Fruit fly (Drosophila melanogaster) whole organism, embryonic: Measurements from ENCODE around the gene HemK2.

Experiments
- Antp ChIP-seq: fragments of 200-800 bp; sonication (Bioruptor generic); optimal IDR thresholded peaks from 3 replicates; lab custom pipeline; 2016; ENCODE audit warnings: missing biosample characterization, missing genetic modification characterization
- Asciz ChIP-seq: fragments of 200-800 bp; sonication (Bioruptor generic); optimal IDR thresholded peaks from 2 replicates; lab custom pipeline; 2017; ENCODE audit warnings: missing biosample characterization, mild to moderate bottlenecking, missing genetic modification characterization, missing genetic modification reagents
- Atf6 ChIP-seq: fragments of 200-800 bp; sonication (Bioruptor generic); IDR thresholded peaks from 2 replicates; pipeline ENCODE4 v1.3.6; 2022; ENCODE audit warnings: missing biosample characterization, missing genetic modification characterization
- C15 ChIP-seq: fragments of 200-800 bp; sonication (Bioruptor generic); IDR thresholded peaks from 3 replicates; pipeline ENCODE4 v1.3.6; 2022; ENCODE audit warnings: missing biosample characterization, missing genetic modification characterization
- CG13296 ChIP-seq: fragments of 200-800 bp; sonication (Bioruptor generic); optimal IDR thresholded peaks from 3 replicates; lab custom pipeline; 2018; ENCODE audit warnings: missing biosample characterization, mild to moderate bottlenecking, missing genetic modification characterization
- CG13894 ChIP-seq: fragments of 200-800 bp; sonication (Bioruptor generic); optimal IDR thresholded peaks from 3 replicates; lab custom pipeline; 2018; ENCODE audit warnings: missing biosample characterization, mild to moderate bottlenecking, missing genetic modification characterization, moderate library complexity
- CG1529 ChIP-seq: fragments of 200-800 bp; sonication (Bioruptor generic); optimal IDR thresholded peaks from 3 replicates; lab custom pipeline; 2018; ENCODE audit warnings: missing biosample characterization, missing genetic modification characterization
- CG15479 ChIP-seq: fragments of 200-800 bp; sonication (Bioruptor generic); optimal IDR thresholded peaks from 3 replicates; lab custom pipeline; 2019; ENCODE audit warnings: missing biosample characterization, mild to moderate bottlenecking, missing genetic modification characterization, moderate library complexity
- CG15514 ChIP-seq: fragments of 200-800 bp; sonication (Bioruptor generic); optimal IDR thresholded peaks from 3 replicates; lab custom pipeline; 2017; ENCODE audit warnings: missing biosample characterization, missing genetic modification characterization, mild to moderate bottlenecking, moderate library complexity, missing genetic modification reagents
- CG1647 ChIP-seq: fragments of 200-800 bp; sonication (Bioruptor generic); optimal IDR thresholded peaks from 3 replicates; lab custom pipeline; 2016; ENCODE audit warnings: missing biosample characterization, missing genetic modification characterization
- CG18011 ChIP-seq: fragments of 200-800 bp; sonication (Bioruptor generic); optimal IDR thresholded peaks from 2 replicates; lab custom pipeline; 2017; ENCODE audit warnings: missing biosample characterization, missing genetic modification characterization, mild to moderate bottlenecking, moderate library complexity, missing genotype
- CG18476 ChIP-seq: fragments of 200-800 bp; sonication (Bioruptor generic); optimal IDR thresholded peaks from 2 replicates; lab custom pipeline; 2016; ENCODE audit warnings: missing biosample characterization, mild to moderate bottlenecking, missing genetic modification characterization
- CG2120 ChIP-seq: fragments of 200-800 bp; sonication (Bioruptor generic); optimal IDR thresholded peaks from 3 replicates; lab custom pipeline; 2016; ENCODE audit warnings: missing biosample characterization, missing genetic modification characterization
- CG2712 ChIP-seq: fragments of 200-800 bp; optimal IDR thresholded peaks from 3 replicates; lab custom pipeline; 2019; ENCODE audit warnings: missing biosample characterization, mild to moderate bottlenecking, missing genetic modification characterization, moderate library complexity
- CG2875 ChIP-seq: fragments of 200-800 bp; sonication (Bioruptor generic); optimal IDR thresholded peaks from 2 replicates; lab custom pipeline; 2017; ENCODE audit warnings: missing biosample characterization, mild to moderate bottlenecking, missing genetic modification characterization, missing genetic modification reagents
- CG3065 ChIP-seq: fragments of 200-800 bp; sonication (Bioruptor generic); optimal IDR thresholded peaks from 2 replicates; lab custom pipeline; 2016; ENCODE audit warnings: missing biosample characterization, missing genetic modification characterization
- CG32532 ChIP-seq: fragments of 200-800 bp; sonication (Bioruptor generic); IDR thresholded peaks from 2 replicates; pipeline ENCODE4 v1.3.6; 2022; ENCODE audit warnings: missing biosample characterization, missing genetic modification characterization
- CG3726 ChIP-seq: fragments of 200-800 bp; sonication (Bioruptor generic); IDR thresholded peaks from 3 replicates; pipeline ENCODE4, ENCODE4 v1.3.6; 2022; ENCODE audit warnings: missing biosample characterization, missing genetic modification characterization
- CG3995 ChIP-seq: fragments of 200-800 bp; sonication (Bioruptor generic); optimal IDR thresholded peaks from 3 replicates; lab custom pipeline; 2016; ENCODE audit warnings: missing biosample characterization, missing genetic modification characterization
- CG4282 ChIP-seq: fragments of 200-800 bp; sonication (Bioruptor generic); optimal IDR thresholded peaks from 2 replicates; lab custom pipeline; 2016; ENCODE audit warnings: missing biosample characterization, missing genetic modification characterization
- CG43689 ChIP-seq: fragments of 200-800 bp; sonication (Bioruptor generic); IDR thresholded peaks from 2 replicates; pipeline ENCODE4 v1.3.6; 2022; ENCODE audit warnings: missing biosample characterization, missing genetic modification characterization
- CG4424 ChIP-seq: fragments of 200-800 bp; sonication (Bioruptor generic); optimal IDR thresholded peaks from 3 replicates; lab custom pipeline; 2016; ENCODE audit warnings: missing biosample characterization, missing genetic modification characterization
- CG6791 ChIP-seq: fragments of 200-800 bp; sonication (Bioruptor generic); IDR thresholded peaks from 3 replicates; pipeline ENCODE4 v1.3.6; 2022; ENCODE audit warnings: missing biosample characterization, missing genetic modification characterization; ENCODE audit not compliant: partially characterized antibody
- CG8089 ChIP-seq: fragments of 200-800 bp; sonication (Bioruptor generic); optimal IDR thresholded peaks from 3 replicates; lab custom pipeline; 2016; ENCODE audit warnings: missing biosample characterization, missing genetic modification characterization
- CG9609 ChIP-seq: fragments of 200-800 bp; sonication (Bioruptor generic); optimal IDR thresholded peaks from 3 replicates; lab custom pipeline; 2016; ENCODE audit warnings: missing biosample characterization, missing genetic modification characterization
- Chrac-16 ChIP-seq: fragments of 200-800 bp; sonication (Bioruptor generic); optimal IDR thresholded peaks from 3 replicates; lab custom pipeline; 2016; ENCODE audit warnings: missing biosample characterization, missing genetic modification characterization
- Dfd ChIP-seq, 2 experiments: fragments of >200 bp; optimal IDR thresholded peaks; 2 replicates each; lab custom pipeline; 2017; ENCODE audit warnings: missing biosample characterization in 2 of 2, missing genetic modification characterization in 2 of 2
- ERR ChIP-seq: fragments of 200-800 bp; sonication (Bioruptor generic); optimal IDR thresholded peaks from 2 replicates; lab custom pipeline; 2016; ENCODE audit warnings: missing biosample characterization, missing genetic modification characterization
- Ets97D ChIP-seq: fragments of 200-800 bp; sonication (Bioruptor generic); optimal IDR thresholded peaks from 3 replicates; lab custom pipeline; 2016; ENCODE audit warnings: missing biosample characterization, missing genetic modification characterization
- Fer3 ChIP-seq: fragments of 200-800 bp; sonication (Bioruptor generic); optimal IDR thresholded peaks from 2 replicates; lab custom pipeline; 2018; ENCODE audit warnings: missing biosample characterization, mild to moderate bottlenecking, missing genetic modification characterization, moderate library complexity
- HLHmδ ChIP-seq: fragments of 200-800 bp; sonication (Bioruptor generic); optimal IDR thresholded peaks from 2 replicates; lab custom pipeline; 2018; ENCODE audit warnings: missing biosample characterization, mild to moderate bottlenecking, missing genetic modification characterization, moderate library complexity
- Hr3 ChIP-seq: fragments of 200-800 bp; sonication (Bioruptor generic); optimal IDR thresholded peaks from 3 replicates; lab custom pipeline; 2016; ENCODE audit warnings: missing biosample characterization, missing genetic modification characterization
- Hsf ChIP-seq: fragments of 200-800 bp; sonication (Bioruptor generic); optimal IDR thresholded peaks from 3 replicates; lab custom pipeline; 2016; ENCODE audit warnings: missing biosample characterization, missing genetic modification characterization
- Mes4 ChIP-seq: fragments of 200-800 bp; sonication (Bioruptor generic); optimal IDR thresholded peaks from 2 replicates; lab custom pipeline; 2016; ENCODE audit warnings: missing biosample characterization, missing genetic modification characterization
- NfI ChIP-seq: fragments of 200-800 bp; sonication (Bioruptor generic); optimal IDR thresholded peaks from 3 replicates; lab custom pipeline; 2018; ENCODE audit warnings: missing biosample characterization, mild to moderate bottlenecking, missing genetic modification characterization, moderate library complexity
- Spps ChIP-seq: fragments of 200-800 bp; sonication (Bioruptor generic); optimal IDR thresholded peaks from 2 replicates; lab custom pipeline; 2018; ENCODE audit warnings: missing biosample characterization, mild to moderate bottlenecking, missing genetic modification characterization
- Sry-δ ChIP-seq: fragments of 200-800 bp; sonication (Bioruptor generic); optimal IDR thresholded peaks from 2 replicates; lab custom pipeline; 2016; ENCODE audit warnings: missing biosample characterization, missing genetic modification characterization
- YL-1 ChIP-seq: fragments of 200-800 bp; sonication (Bioruptor generic); optimal IDR thresholded peaks from 3 replicates; lab custom pipeline; 2017; ENCODE audit warnings: missing biosample characterization, mild to moderate bottlenecking, missing genetic modification characterization
- bsh ChIP-seq, 2 experiments: fragments of 200-800 bp; sonication (Bioruptor generic); optimal IDR thresholded peaks; 2 replicates each; lab custom pipeline; 2017 to 2018; ENCODE audit warnings: mild to moderate bottlenecking in 2 of 2, missing biosample characterization in 2 of 2, missing genetic modification characterization in 2 of 2, moderate library complexity in 1 of 2
- cato ChIP-seq: fragments of 200-800 bp; sonication (Bioruptor generic); optimal IDR thresholded peaks from 2 replicates; lab custom pipeline; 2016; ENCODE audit warnings: missing biosample characterization, missing genetic modification characterization, borderline replicate concordance
- corto ChIP-seq: fragments of 200-800 bp; sonication (Bioruptor generic); optimal IDR thresholded peaks from 2 replicates; lab custom pipeline; 2016; ENCODE audit warnings: missing biosample characterization, mild to moderate bottlenecking, missing genetic modification characterization, moderate library complexity
- cwo ChIP-seq: fragments of 200-800 bp; sonication (Bioruptor generic); optimal IDR thresholded peaks from 3 replicates; lab custom pipeline; 2017; ENCODE audit warnings: missing biosample characterization, missing genetic modification characterization, mild to moderate bottlenecking, moderate library complexity, missing genetic modification reagents
- dati ChIP-seq: fragments of 200-800 bp; sonication (Bioruptor generic); IDR thresholded peaks from 2 replicates; pipeline ENCODE4 v1.3.6; 2022; ENCODE audit warnings: missing biosample characterization, missing genetic modification characterization
- eyg ChIP-seq: fragments of 200-800 bp; sonication (Bioruptor generic); optimal IDR thresholded peaks from 3 replicates; lab custom pipeline; 2016; ENCODE audit warnings: missing biosample characterization, missing genetic modification characterization
- ftz-f1 ChIP-seq: fragments of 200-800 bp; sonication (Bioruptor generic); optimal IDR thresholded peaks from 2 replicates; lab custom pipeline; 2016; ENCODE audit warnings: missing biosample characterization, missing genetic modification characterization
- nerfin-2 ChIP-seq: fragments of 200-800 bp; sonication (Bioruptor generic); IDR thresholded peaks from 2 replicates; pipeline ENCODE4 v1.3.6; 2022; ENCODE audit warnings: missing biosample characterization, missing genetic modification characterization; ENCODE audit not compliant: partially characterized antibody
- repo ChIP-seq: fragments of 200-800 bp; sonication (Bioruptor generic); optimal IDR thresholded peaks from 2 replicates; lab custom pipeline; 2016; ENCODE audit warnings: missing biosample characterization, missing genetic modification characterization
- shn ChIP-seq: fragments of 200-800 bp; sonication (Bioruptor generic); optimal IDR thresholded peaks from 3 replicates; lab custom pipeline; 2016; ENCODE audit warnings: missing biosample characterization, missing genetic modification characterization
- tin ChIP-seq: fragments of 200-800 bp; sonication (Bioruptor generic); optimal IDR thresholded peaks from 3 replicates; lab custom pipeline; 2016; ENCODE audit warnings: missing biosample characterization, missing genetic modification characterization
- zfh2 ChIP-seq: fragments of 200-800 bp; sonication (Bioruptor generic); optimal IDR thresholded peaks from 2 replicates; lab custom pipeline; 2016; ENCODE audit warnings: missing biosample characterization, missing genetic modification characterization

HemK2 gene

dm6 chr2L:2759654-2760053, at the start of gene HemK2, which contains the start of the genes Snapin and Tnpo-SR:
HemK2 (minus strand) TSS chr2L:2759677.
Snapin (minus strand) TSS chr2L:2759677.
Tnpo-SR (plus strand) TSS chr2L:2759924.
- TF ChIP-seq CG3065 (GFP tag; lab: Kevin White, UChicago) (peak; percentile 89), CG13894 (tag; lab: Kevin White, UChicago) (peak; percentile 96), eyg (GFP tag; lab: Kevin White, UChicago) (peak; percentile 6), nerfin-2 (peak; percentile 79; the same call in 1 of the 2 replicates), CG15514 (GFP tag; lab: Kevin White, UChicago) (peak; percentile 88), Hsf (GFP tag; lab: Kevin White, UChicago) (peak; percentile 93), zfh2 (peak; percentile 92), bsh (GFP tag; optimal IDR thresholded peaks at IDR 0.05; lab: Kevin White, UChicago) (peak in 1 of 2 experiments; percentile 88), CG6791 (GFP tag; lab: Robert Waterston, UW) (peak; percentile 88), CG4282 (GFP tag; lab: Kevin White, UChicago) (peak; percentile 48), Hr3 (GFP tag; lab: Kevin White, UChicago) (peak; percentile 91), tin (GFP tag; lab: Kevin White, UChicago) (peak; percentile 89), dati (GFP tag; lab: Robert Waterston, UW) (peak; percentile 73), Antp (GFP tag; lab: Kevin White, UChicago) (peak; percentile 82), shn (GFP tag; lab: Kevin White, UChicago) (peak; percentile 61), YL-1 (GFP tag; lab: Kevin White, UChicago) (peak; percentile 89), C15 (GFP tag; lab: Robert Waterston, UW) (peak; percentile 59; the same call in 1 of the 3 replicates), CG3995 (GFP tag; lab: Kevin White, UChicago) (peak; percentile 68), CG32532 (GFP tag; lab: Robert Waterston, UW) (peak; percentile 93), CG18011 (GFP tag; lab: Kevin White, UChicago) (peak; percentile 76), HLHmδ (GFP tag; lab: Kevin White, UChicago) (no peak), CG2712 (tag; lab: Kevin White, UChicago) (peak; percentile 95), Asciz (GFP tag; lab: Kevin White, UChicago) (peak; percentile 72), CG13296 (peak; percentile 89), CG2120 (GFP tag; lab: Kevin White, UChicago) (peak; percentile 96), CG8089 (peak; percentile 51), ftz-f1 (GFP tag; lab: Kevin White, UChicago) (peak; percentile 22), Sry-δ (GFP tag; lab: Kevin White, UChicago) (peak; percentile 96), Atf6 (GFP tag; lab: Robert Waterston, UW) (peak; percentile 88), CG9609 (GFP tag; lab: Kevin White, UChicago) (peak; percentile 72), NfI (GFP tag; lab: Kevin White, UChicago) (peak; percentile 92), CG15479 (GFP tag; lab: Kevin White, UChicago) (peak; percentile 6), CG3726 (GFP tag; lab: Robert Waterston, UW) (peak; percentile 86; the same call in 2 of the 3 replicates), CG18476 (GFP tag; lab: Kevin White, UChicago) (peak; percentile 89), ERR (GFP tag; lab: Kevin White, UChicago) (peak; percentile 81), cato (GFP tag; lab: Kevin White, UChicago) (peak; percentile 61), Dfd (GFP tag; optimal IDR thresholded peaks at IDR 0.05; lab: Kevin White, UChicago) (no peak), CG2875 (GFP tag; lab: Kevin White, UChicago) (peak; percentile 74), Fer3 (tag; lab: Kevin White, UChicago) (peak; percentile 93), CG1647 (GFP tag; lab: Kevin White, UChicago) (peak; percentile 90), Mes4 (peak; percentile 26), Spps (tag; lab: Kevin White, UChicago) (peak; percentile 69), CG43689 (GFP tag; lab: Robert Waterston, UW) (peak; percentile 79), CG1529 (GFP tag; lab: Kevin White, UChicago) (peak; percentile 71), Chrac-16 (GFP tag; lab: Kevin White, UChicago) (peak; percentile 93), repo (GFP tag; lab: Kevin White, UChicago) (peak; percentile 41), cwo (peak; percentile 84), CG4424 (GFP tag; lab: Kevin White, UChicago) (peak; percentile 90), corto (GFP tag; lab: Kevin White, UChicago) (peak; percentile 87), Ets97D (GFP tag; lab: Kevin White, UChicago) (peak; percentile 82)
